Fruit fly (Drosophila melanogaster) whole organism, embryonic: ENCODE measurements around the gene CG5262.

Source experiments
- Bgb ChIP-seq: fragments of 200-800 bp; sonication (Bioruptor generic); IDR thresholded peaks from 2 replicates; pipeline ENCODE4 v1.3.6; 2022; ENCODE audit warnings: missing biosample characterization, missing genetic modification characterization; ENCODE audit not compliant: partially characterized antibody
- CG10462 ChIP-seq: fragments of 200-800 bp; sonication (Bioruptor generic); optimal IDR thresholded peaks from 2 replicates; lab custom pipeline; 2016; ENCODE audit warnings: missing biosample characterization, missing genetic modification characterization
- CG12236 ChIP-seq: fragments of 200-800 bp; sonication (Bioruptor generic); optimal IDR thresholded peaks from 2 replicates; lab custom pipeline; 2016; ENCODE audit warnings: missing biosample characterization, missing genetic modification characterization
- CG13775 ChIP-seq: fragments of 200-800 bp; sonication (Bioruptor generic); optimal IDR thresholded peaks from 3 replicates; lab custom pipeline; 2017; ENCODE audit warnings: missing biosample characterization, mild to moderate bottlenecking, missing genetic modification characterization
- CG14014 ChIP-seq: fragments of 200-800 bp; sonication (Bioruptor generic); IDR thresholded peaks from 2 replicates; pipeline ENCODE4 v1.3.6; 2022; ENCODE audit warnings: missing biosample characterization, missing genetic modification characterization
- CG16863 ChIP-seq: fragments of 200-800 bp; sonication (Bioruptor generic); optimal IDR thresholded peaks from 3 replicates; lab custom pipeline; 2016; ENCODE audit warnings: missing biosample characterization, missing genetic modification characterization
- CG17328 ChIP-seq: fragments of 200-800 bp; sonication (Bioruptor generic); IDR thresholded peaks from 2 replicates; pipeline ENCODE4 v1.3.6; 2022; ENCODE audit warnings: missing biosample characterization, missing genetic modification characterization
- CG17385 ChIP-seq: fragments of 200-800 bp; sonication (Bioruptor generic); optimal IDR thresholded peaks from 3 replicates; lab custom pipeline; 2018; ENCODE audit warnings: missing biosample characterization, mild to moderate bottlenecking, missing genetic modification characterization
- CG17568 ChIP-seq: fragments of 200-800 bp; sonication (Bioruptor generic); optimal IDR thresholded peaks from 2 replicates; lab custom pipeline; 2018; ENCODE audit warnings: missing biosample characterization, mild to moderate bottlenecking, missing genetic modification characterization, moderate library complexity
- CG2875 ChIP-seq: fragments of 200-800 bp; sonication (Bioruptor generic); optimal IDR thresholded peaks from 2 replicates; lab custom pipeline; 2017; ENCODE audit warnings: missing biosample characterization, mild to moderate bottlenecking, missing genetic modification characterization, missing genetic modification reagents
- CG33557 ChIP-seq: fragments of 200-800 bp; sonication (Bioruptor generic); optimal IDR thresholded peaks from 2 replicates; lab custom pipeline; 2019; ENCODE audit warnings: missing biosample characterization, mild to moderate bottlenecking, missing genetic modification characterization, moderate library complexity
- CG34224 ChIP-seq: fragments of 200-800 bp; sonication (Bioruptor generic); IDR thresholded peaks from 3 replicates; pipeline ENCODE4 v1.3.6; 2022; ENCODE audit warnings: missing biosample characterization, missing genetic modification characterization; ENCODE audit not compliant: partially characterized antibody
- CG3847 ChIP-seq: fragments of 200-800 bp; sonication (Bioruptor generic); IDR thresholded peaks from 2 replicates; pipeline ENCODE4 v1.3.6; 2022; ENCODE audit warnings: missing biosample characterization, missing genetic modification characterization
- CG4424 ChIP-seq: fragments of 200-800 bp; sonication (Bioruptor generic); optimal IDR thresholded peaks from 3 replicates; lab custom pipeline; 2016; ENCODE audit warnings: missing biosample characterization, missing genetic modification characterization
- CG4617 ChIP-seq: fragments of 200-800 bp; sonication (Bioruptor generic); optimal IDR thresholded peaks from 3 replicates; lab custom pipeline; 2016; ENCODE audit warnings: missing biosample characterization, missing genetic modification characterization, borderline replicate concordance
- CG6689 ChIP-seq: fragments of 200-800 bp; sonication (Bioruptor generic); IDR thresholded peaks from 2 replicates; pipeline ENCODE4 v1.3.6; 2022; ENCODE audit warnings: missing biosample characterization, missing genetic modification characterization
- CG7271 ChIP-seq: fragments of 200-800 bp; sonication (Bioruptor generic); optimal IDR thresholded peaks from 2 replicates; lab custom pipeline; 2018; ENCODE audit warnings: missing biosample characterization, mild to moderate bottlenecking, missing genetic modification characterization, moderate library complexity
- CG8924 ChIP-seq: fragments of 200-800 bp; optimal IDR thresholded peaks from 3 replicates; lab custom pipeline; 2019; ENCODE audit warnings: missing biosample characterization, mild to moderate bottlenecking, missing genetic modification characterization, moderate library complexity
- CG9609 ChIP-seq: fragments of 200-800 bp; sonication (Bioruptor generic); optimal IDR thresholded peaks from 3 replicates; lab custom pipeline; 2016; ENCODE audit warnings: missing biosample characterization, missing genetic modification characterization
- Dbx ChIP-seq: fragments of 200-800 bp; sonication (Bioruptor generic); IDR thresholded peaks from 3 replicates; pipeline ENCODE4 v1.3.6; 2022; ENCODE audit warnings: missing biosample characterization, missing genetic modification characterization
- Doc3 ChIP-seq: fragments of 200-800 bp; sonication (Bioruptor generic); IDR thresholded peaks from 3 replicates; pipeline ENCODE4 v1.3.6; 2022; ENCODE audit warnings: missing biosample characterization, missing genetic modification characterization; ENCODE audit not compliant: partially characterized antibody
- Dp ChIP-seq: fragments of 200-800 bp; sonication (Bioruptor generic); optimal IDR thresholded peaks from 2 replicates; lab custom pipeline; 2018; ENCODE audit warnings: missing biosample characterization, mild to moderate bottlenecking, missing genetic modification characterization, moderate library complexity
- Dref ChIP-seq: fragments of 200-800 bp; sonication (Bioruptor generic); IDR thresholded peaks from 2 replicates; pipeline ENCODE4 v1.3.6; 2022; ENCODE audit warnings: missing biosample characterization, missing genetic modification characterization
- Ets97D ChIP-seq: fragments of 200-800 bp; sonication (Bioruptor generic); optimal IDR thresholded peaks from 3 replicates; lab custom pipeline; 2016; ENCODE audit warnings: missing biosample characterization, missing genetic modification characterization
- HLH4C ChIP-seq: fragments of 200-800 bp; sonication (Bioruptor generic); IDR thresholded peaks from 3 replicates; pipeline ENCODE4 v1.3.6; 2022; ENCODE audit warnings: missing biosample characterization, missing genetic modification characterization; ENCODE audit not compliant: partially characterized antibody
- HLHmδ ChIP-seq: fragments of 200-800 bp; sonication (Bioruptor generic); optimal IDR thresholded peaks from 2 replicates; lab custom pipeline; 2018; ENCODE audit warnings: missing biosample characterization, mild to moderate bottlenecking, missing genetic modification characterization, moderate library complexity
- HmgZ ChIP-seq: fragments of 200-800 bp; sonication (Bioruptor generic); optimal IDR thresholded peaks from 2 replicates; lab custom pipeline; 2018; ENCODE audit warnings: missing biosample characterization, mild to moderate bottlenecking, missing genetic modification characterization
- MESR4 ChIP-seq: fragments of 200-800 bp; sonication (Bioruptor generic); optimal IDR thresholded peaks from 2 replicates; lab custom pipeline; 2018; ENCODE audit warnings: missing biosample characterization, mild to moderate bottlenecking, missing genetic modification characterization, moderate library complexity
- Max ChIP-seq: fragments of 200-800 bp; sonication (Bioruptor generic); optimal IDR thresholded peaks from 2 replicates; lab custom pipeline; 2016; ENCODE audit warnings: missing biosample characterization, mild to moderate bottlenecking, missing genetic modification characterization
- Med ChIP-seq: fragments of 200-800 bp; sonication (Bioruptor generic); peaks from one replicate; lab custom pipeline; 2016; ENCODE audit warnings: missing biosample characterization, missing genetic modification characterization, mild to moderate bottlenecking, inconsistent platforms, moderate library complexity
- Nf-YA ChIP-seq: fragments of 200-800 bp; sonication (Bioruptor generic); IDR thresholded peaks from 2 replicates; pipeline ENCODE4 v1.3.6; 2022; ENCODE audit warnings: missing biosample characterization, missing genetic modification characterization
- Opbp ChIP-seq: fragments of 200-800 bp; sonication (Bioruptor generic); IDR thresholded peaks from 3 replicates; pipeline ENCODE4 v1.3.6; 2022; ENCODE audit warnings: missing biosample characterization, missing genetic modification characterization; ENCODE audit not compliant: partially characterized antibody
- Six4 ChIP-seq: fragments of 200-800 bp; sonication (Bioruptor generic); optimal IDR thresholded peaks from 2 replicates; lab custom pipeline; 2016; ENCODE audit warnings: missing biosample characterization, missing genetic modification characterization
- az2 ChIP-seq: fragments of 200-800 bp; sonication (Bioruptor generic); optimal IDR thresholded peaks from 3 replicates; lab custom pipeline; 2016; ENCODE audit warnings: missing biosample characterization, missing genetic modification characterization
- cas ChIP-seq: fragments of 200-800 bp; sonication (Bioruptor generic); IDR thresholded peaks from 2 replicates; pipeline ENCODE4 v1.3.6; 2022; ENCODE audit warnings: missing biosample characterization, missing genetic modification characterization
- cato ChIP-seq: fragments of 200-800 bp; sonication (Bioruptor generic); optimal IDR thresholded peaks from 2 replicates; lab custom pipeline; 2016; ENCODE audit warnings: missing biosample characterization, missing genetic modification characterization, borderline replicate concordance
- caup ChIP-seq: fragments of 200-800 bp; sonication (Bioruptor generic); optimal IDR thresholded peaks from 3 replicates; lab custom pipeline; 2017; ENCODE audit warnings: missing biosample characterization, mild to moderate bottlenecking, missing genetic modification characterization, moderate library complexity; ENCODE audit not compliant: severe bottlenecking
- crp ChIP-seq, 2 experiments: fragments of 200-800 bp; sonication (Bioruptor generic); optimal IDR thresholded peaks; 2 replicates in 1 of 2; 3 replicates in 1 of 2; lab custom pipeline; 2017; ENCODE audit warnings: missing biosample characterization in 2 of 2, missing genetic modification characterization in 2 of 2, mild to moderate bottlenecking in 1 of 2, moderate library complexity in 1 of 2
- dimm ChIP-seq: fragments of 200-800 bp; sonication (Bioruptor generic); IDR thresholded peaks from 2 replicates; pipeline ENCODE4 v1.3.6; 2022; ENCODE audit warnings: missing biosample characterization, missing genetic modification characterization
- disco-r ChIP-seq: fragments of 200-800 bp; sonication (Bioruptor generic); optimal IDR thresholded peaks from 2 replicates; lab custom pipeline; 2016; ENCODE audit warnings: missing biosample characterization, missing genetic modification characterization
- emc ChIP-seq: fragments of 200-800 bp; sonication (Bioruptor generic); optimal IDR thresholded peaks from 2 replicates; lab custom pipeline; 2016; ENCODE audit warnings: missing biosample characterization, missing genetic modification characterization
- fd102C ChIP-seq: fragments of 200-800 bp; sonication (Bioruptor generic); optimal IDR thresholded peaks from 2 replicates; lab custom pipeline; 2018; ENCODE audit warnings: missing biosample characterization, mild to moderate bottlenecking, missing genetic modification characterization, moderate library complexity
- fd96Cb ChIP-seq: fragments of 200-800 bp; sonication (Bioruptor generic); optimal IDR thresholded peaks from 2 replicates; lab custom pipeline; 2018; ENCODE audit warnings: missing biosample characterization, mild to moderate bottlenecking, missing genetic modification characterization, moderate library complexity
- pita ChIP-seq: fragments of 200-800 bp; sonication (Bioruptor generic); optimal IDR thresholded peaks from 2 replicates; lab custom pipeline; 2017; ENCODE audit warnings: missing biosample characterization, mild to moderate bottlenecking, missing genetic modification characterization
- pnt ChIP-seq: fragments of 200-800 bp; sonication (Bioruptor generic); optimal IDR thresholded peaks from 3 replicates; lab custom pipeline; 2016; ENCODE audit warnings: missing biosample characterization, missing genetic modification characterization
- sug ChIP-seq: fragments of 200-800 bp; optimal IDR thresholded peaks from 2 replicates; lab custom pipeline; 2019; ENCODE audit warnings: missing biosample characterization, mild to moderate bottlenecking, missing genetic modification characterization, moderate library complexity
- tna ChIP-seq: fragments of 200-800 bp; sonication (Bioruptor generic); IDR thresholded peaks from 2 replicates; pipeline ENCODE4 v1.3.6; 2022; ENCODE audit warnings: missing biosample characterization, missing genetic modification characterization; ENCODE audit not compliant: partially characterized antibody
- unc-4 ChIP-seq: fragments of 200-800 bp; sonication (Bioruptor generic); IDR thresholded peaks from 2 replicates; pipeline ENCODE4 v1.3.6; 2022; ENCODE audit warnings: missing biosample characterization, missing genetic modification characterization; ENCODE audit not compliant: partially characterized antibody
- unpg ChIP-seq: fragments of 200-800 bp; sonication (Bioruptor generic); optimal IDR thresholded peaks from 3 replicates; lab custom pipeline; 2018; ENCODE audit warnings: missing biosample characterization, mild to moderate bottlenecking, missing genetic modification characterization, moderate library complexity
- yki ChIP-seq: fragments of >200 bp; optimal IDR thresholded peaks from 3 replicates; lab custom pipeline; 2018

CG5262 gene

dm6 chr3L:20436069-20436468 lies 5.8 kb upstream of the CG5262 start, which contains the start of the genes mRpL15 and CtIP (continued):
- TF ChIP-seq az2 (GFP tag; lab: Kevin White, UChicago) (no peak), sug (tag; lab: Kevin White, UChicago) (peak; percentile 1), CG3847 (GFP tag; lab: Robert Waterston, UW) (no peak), fd102C (GFP tag; lab: Kevin White, UChicago) (no peak), CG17385 (GFP tag; lab: Kevin White, UChicago) (no peak), Dbx (GFP tag; lab: Robert Waterston, UW) (no peak), CG16863 (GFP tag; lab: Kevin White, UChicago) (no peak), CG17328 (GFP tag; lab: Robert Waterston, UW) (no peak), Ets97D (GFP tag; lab: Kevin White, UChicago) (peak; percentile 38), Dref (GFP tag; lab: Robert Waterston, UW) (peak; percentile 35; the same call in 1 of the 2 replicates), disco-r (no peak), crp (GFP tag; optimal IDR thresholded peaks at IDR 0.05; lab: Kevin White, UChicago) (peak in 1 of 2 experiments; percentile 65), CG7271 (no peak), fd96Cb (no peak), CG8924 (tag; lab: Kevin White, UChicago) (peak; percentile 3), Max (GFP tag; lab: Kevin White, UChicago) (no peak), pnt (GFP tag; lab: Kevin White, UChicago) (no peak), pita (GFP tag; lab: Kevin White, UChicago) (no peak), unpg (GFP tag; lab: Kevin White, UChicago) (no peak), CG34224 (GFP tag; lab: Robert Waterston, UW) (peak; percentile 26; the same call in 1 of the 3 replicates), CG12236 (GFP tag; lab: Kevin White, UChicago) (no peak), CG2875 (GFP tag; lab: Kevin White, UChicago) (no peak), CG4617 (GFP tag; lab: Kevin White, UChicago) (peak; percentile 87), MESR4 (GFP tag; lab: Kevin White, UChicago) (peak; percentile 39), Bgb (peak; percentile 39; the same call in 1 of the 2 replicates), cato (no peak), Doc3 (GFP tag; lab: Robert Waterston, UW) (no peak), HmgZ (tag; lab: Kevin White, UChicago) (peak; percentile 15), CG13775 (GFP tag; lab: Kevin White, UChicago) (no peak), HLHmδ (GFP tag; lab: Kevin White, UChicago) (no peak), dimm (GFP tag; lab: Robert Waterston, UW) (no peak), CG4424 (GFP tag; lab: Kevin White, UChicago) (no peak), CG10462 (GFP tag; lab: Kevin White, UChicago) (no peak), Six4 (GFP tag; lab: Kevin White, UChicago) (no peak), unc-4 (GFP tag; lab: Robert Waterston, UW) (no peak), Nf-YA (GFP tag; lab: Robert Waterston, UW) (no peak), CG17568 (no peak), CG14014 (no peak), CG33557 (GFP tag; lab: Kevin White, UChicago) (no peak), Dp (GFP tag; lab: Kevin White, UChicago) (peak; percentile 62), cas (GFP tag; lab: Robert Waterston, UW) (no peak), Opbp (no peak), CG9609 (GFP tag; lab: Kevin White, UChicago) (no peak), emc (GFP tag; lab: Kevin White, UChicago) (no peak), tna (GFP tag; lab: Robert Waterston, UW) (no peak), yki (lab: Kevin White, UChicago) (no peak), caup (no peak), Med (GFP tag; lab: Kevin White, UChicago) (no peak), CG6689 (GFP tag; lab: Robert Waterston, UW) (no peak), HLH4C (GFP tag; lab: Robert Waterston, UW) (no peak)
